Worm (Caenorhabditis elegans) whole organism, L2 larva: Measurements from ENCODE around the gene ric-3.

Experiments
- C34F6.9 ChIP-seq: fragments of 150-350 bp; optimal IDR thresholded peaks from 2 replicates; lab custom pipeline; 2014; ENCODE audit warnings: missing biosample characterization, missing genetic modification characterization
- F13H6.1 ChIP-seq: sonication (generic microtip); optimal IDR thresholded peaks from 2 replicates; lab custom pipeline; 2016; ENCODE audit warnings: missing genetic modification characterization, missing compliant biosample characterization
- R02D3.7 ChIP-seq: fragments of 150-350 bp; optimal IDR thresholded peaks from 2 replicates; lab custom pipeline; 2014; ENCODE audit warnings: missing biosample characterization, missing genetic modification characterization
- Y55F3AM.14 ChIP-seq: fragments of 200-800 bp; sonication (Bioruptor generic); optimal IDR thresholded peaks from 2 replicates; lab custom pipeline; 2018; ENCODE audit warnings: mild to moderate bottlenecking, missing genetic modification characterization, missing compliant biosample characterization
- ZK546.5 ChIP-seq: sonication (generic microtip); optimal IDR thresholded peaks from 2 replicates; lab custom pipeline; 2017; ENCODE audit warnings: missing biosample characterization, missing genetic modification characterization
- aly-2 ChIP-seq: fragments of 150-350 bp; optimal IDR thresholded peaks from 2 replicates; lab custom pipeline; 2014; ENCODE audit warnings: missing biosample characterization, missing genetic modification characterization
- ama-1 ChIP-seq: fragments of 150-350 bp; optimal IDR thresholded peaks from 2 replicates; lab custom pipeline; 2018; ENCODE audit warnings: inconsistent platforms
- blmp-1 ChIP-seq: sonication (generic microtip); optimal IDR thresholded peaks from 2 replicates; lab custom pipeline; 2017; ENCODE audit warnings: missing genetic modification characterization, mild to moderate bottlenecking, missing compliant biosample characterization, antibody characterized with exemption, moderate library complexity; ENCODE audit not compliant: insufficient read depth
- ceh-16 ChIP-seq: fragments of 150-350 bp; optimal IDR thresholded peaks from 2 replicates; lab custom pipeline; 2014; ENCODE audit warnings: missing biosample characterization, missing genetic modification characterization
- ceh-82 ChIP-seq: fragments of 150-350 bp; optimal IDR thresholded peaks from 2 replicates; lab custom pipeline; 2014; ENCODE audit warnings: missing biosample characterization, missing genetic modification characterization
- crh-2 ChIP-seq: sonication (generic microtip); optimal IDR thresholded peaks from 2 replicates; lab custom pipeline; 2017; ENCODE audit warnings: missing biosample characterization, missing genetic modification characterization
- dmd-4 ChIP-seq: sonication (generic microtip); optimal IDR thresholded peaks from 2 replicates; lab custom pipeline; 2017; ENCODE audit warnings: missing biosample characterization, missing genetic modification characterization
- elt-3 ChIP-seq: sonication (generic microtip); optimal IDR thresholded peaks from 2 replicates; lab custom pipeline; 2017; ENCODE audit warnings: missing biosample characterization, missing genetic modification characterization
- fos-1 ChIP-seq: fragments of 150-350 bp; optimal IDR thresholded peaks from 2 replicates; lab custom pipeline; 2014; ENCODE audit warnings: missing biosample characterization, missing genetic modification characterization
- gmeb-1 ChIP-seq: fragments of 150-350 bp; optimal IDR thresholded peaks from 2 replicates; lab custom pipeline; 2014; ENCODE audit warnings: missing biosample characterization, missing genetic modification characterization
- lin-11 ChIP-seq: fragments of 150-350 bp; sonication (generic microtip); optimal IDR thresholded peaks from 2 replicates; lab custom pipeline; 2014; ENCODE audit warnings: missing biosample characterization, missing genetic modification characterization, inconsistent platforms, mixed read lengths
- lin-13 ChIP-seq: fragments of 150-350 bp; optimal IDR thresholded peaks from 2 replicates; lab custom pipeline; 2014; ENCODE audit warnings: missing biosample characterization, missing genetic modification reagents, missing genetic modification characterization
- lin-39 ChIP-seq: fragments of 150-350 bp; optimal IDR thresholded peaks from 2 replicates; lab custom pipeline; 2014; ENCODE audit warnings: missing biosample characterization, missing genetic modification reagents, missing genetic modification characterization
- lsy-2 ChIP-seq, 2 experiments: fragments of 150-350 bp in 1 of 2; sonication (generic microtip) in 1 of 2; optimal IDR thresholded peaks; 2 replicates each; lab custom pipeline; 2014 to 2017; ENCODE audit warnings: missing biosample characterization in 2 of 2, missing genetic modification characterization in 2 of 2
- mab-5 ChIP-seq: fragments of 150-350 bp; optimal IDR thresholded peaks from 2 replicates; lab custom pipeline; 2014; ENCODE audit warnings: missing biosample characterization, missing genetic modification characterization
- mbf-1 ChIP-seq: sonication (generic microtip); optimal IDR thresholded peaks from 2 replicates; lab custom pipeline; 2017; ENCODE audit warnings: missing biosample characterization, missing genetic modification characterization
- mdl-1 ChIP-seq, 2 experiments: fragments of 150-350 bp in 1 of 2; sonication (generic microtip) in 1 of 2; optimal IDR thresholded peaks; 2 replicates each; lab custom pipeline; 2017; ENCODE audit warnings: missing biosample characterization in 2 of 2, missing genetic modification characterization in 2 of 2
- nhr-10 ChIP-seq: sonication (generic microtip); optimal IDR thresholded peaks from 2 replicates; lab custom pipeline; 2017; ENCODE audit warnings: missing biosample characterization, missing genetic modification characterization
- nhr-11 ChIP-seq: fragments of 150-350 bp; optimal IDR thresholded peaks from 2 replicates; lab custom pipeline; 2014; ENCODE audit warnings: missing biosample characterization, missing genetic modification characterization
- nhr-12 ChIP-seq: fragments of 150-350 bp; optimal IDR thresholded peaks from 2 replicates; lab custom pipeline; 2014; ENCODE audit warnings: missing biosample characterization, missing genetic modification characterization
- nhr-129 ChIP-seq: fragments of 150-350 bp; optimal IDR thresholded peaks from 2 replicates; lab custom pipeline; 2014; ENCODE audit warnings: missing biosample characterization, missing genetic modification characterization
- nhr-21 ChIP-seq: fragments of 150-350 bp; optimal IDR thresholded peaks from 2 replicates; lab custom pipeline; 2014; ENCODE audit warnings: missing biosample characterization, missing genetic modification characterization
- nhr-237 ChIP-seq: fragments of 150-350 bp; optimal IDR thresholded peaks from 2 replicates; lab custom pipeline; 2014; ENCODE audit warnings: missing biosample characterization, missing genetic modification characterization
- nhr-25 ChIP-seq: fragments of 150-350 bp; sonication (generic microtip); optimal IDR thresholded peaks from 3 replicates; lab custom pipeline; 2014; ENCODE audit warnings: missing biosample characterization, missing genetic modification characterization
- nhr-6 ChIP-seq: fragments of 150-350 bp; optimal IDR thresholded peaks from 2 replicates; lab custom pipeline; 2014; ENCODE audit warnings: missing biosample characterization, missing genetic modification characterization
- nhr-77 ChIP-seq: fragments of 150-350 bp; optimal IDR thresholded peaks from 2 replicates; lab custom pipeline; 2014; ENCODE audit warnings: missing biosample characterization, missing genetic modification characterization
- peb-1 ChIP-seq: fragments of 150-350 bp; optimal IDR thresholded peaks from 2 replicates; lab custom pipeline; 2014; ENCODE audit warnings: missing biosample characterization, missing genetic modification characterization
- sem-4 ChIP-seq: fragments of 150-350 bp; optimal IDR thresholded peaks from 2 replicates; lab custom pipeline; 2014; ENCODE audit warnings: missing biosample characterization, missing genetic modification reagents, missing genetic modification characterization
- skn-1 ChIP-seq: sonication (generic microtip); optimal IDR thresholded peaks from 2 replicates; lab custom pipeline; 2017; ENCODE audit warnings: missing biosample characterization, missing genetic modification characterization
- sma-3 ChIP-seq: sonication (generic microtip); optimal IDR thresholded peaks from 2 replicates; lab custom pipeline; 2016; ENCODE audit warnings: missing genetic modification reagents, missing genetic modification characterization, missing compliant biosample characterization
- sma-9 ChIP-seq, 2 experiments: fragments of 150-350 bp in 1 of 2; sonication (generic microtip) in 1 of 2; optimal IDR thresholded peaks; 2 replicates each; lab custom pipeline; 2014 to 2016; ENCODE audit warnings: missing genetic modification characterization in 2 of 2, mild to moderate bottlenecking in 1 of 2, missing biosample characterization in 1 of 2, missing compliant biosample characterization in 1 of 2, missing genetic modification reagents in 1 of 2, moderate library complexity in 1 of 2
- snpc-4 ChIP-seq: fragments of 150-350 bp; optimal IDR thresholded peaks from 2 replicates; lab custom pipeline; 2014; ENCODE audit warnings: missing biosample characterization, missing genetic modification characterization
- unc-39 ChIP-seq: fragments of 150-350 bp; optimal IDR thresholded peaks from 2 replicates; lab custom pipeline; 2014; ENCODE audit warnings: missing biosample characterization, missing genetic modification characterization
- unc-55 ChIP-seq: fragments of 150-350 bp; sonication (generic microtip); optimal IDR thresholded peaks from 3 replicates; lab custom pipeline; 2014; ENCODE audit warnings: missing biosample characterization, missing genetic modification reagents, missing genetic modification characterization
- unc-62 ChIP-seq: fragments of 150-350 bp; optimal IDR thresholded peaks from 2 replicates; lab custom pipeline; 2014; ENCODE audit warnings: missing biosample characterization, missing genetic modification reagents, missing genetic modification characterization
- zag-1 ChIP-seq: fragments of 150-350 bp; optimal IDR thresholded peaks from 2 replicates; lab custom pipeline; 2014; ENCODE audit warnings: missing biosample characterization, missing genetic modification characterization
- ztf-1 ChIP-seq: fragments of 200-800 bp; sonication (Bioruptor generic); conservative IDR thresholded peaks from 2 replicates; pipeline ENCODE4 v1.3.6; 2022; ENCODE audit warnings: missing genetic modification characterization, missing compliant biosample characterization
- ztf-11 ChIP-seq: sonication (generic microtip); optimal IDR thresholded peaks from 2 replicates; lab custom pipeline; 2017; ENCODE audit warnings: missing biosample characterization, missing genetic modification characterization
- ztf-4 ChIP-seq: fragments of 150-350 bp; optimal IDR thresholded peaks from 2 replicates; lab custom pipeline; 2014; ENCODE audit warnings: missing biosample characterization, missing genetic modification characterization

Gene ric-3

DNA sequence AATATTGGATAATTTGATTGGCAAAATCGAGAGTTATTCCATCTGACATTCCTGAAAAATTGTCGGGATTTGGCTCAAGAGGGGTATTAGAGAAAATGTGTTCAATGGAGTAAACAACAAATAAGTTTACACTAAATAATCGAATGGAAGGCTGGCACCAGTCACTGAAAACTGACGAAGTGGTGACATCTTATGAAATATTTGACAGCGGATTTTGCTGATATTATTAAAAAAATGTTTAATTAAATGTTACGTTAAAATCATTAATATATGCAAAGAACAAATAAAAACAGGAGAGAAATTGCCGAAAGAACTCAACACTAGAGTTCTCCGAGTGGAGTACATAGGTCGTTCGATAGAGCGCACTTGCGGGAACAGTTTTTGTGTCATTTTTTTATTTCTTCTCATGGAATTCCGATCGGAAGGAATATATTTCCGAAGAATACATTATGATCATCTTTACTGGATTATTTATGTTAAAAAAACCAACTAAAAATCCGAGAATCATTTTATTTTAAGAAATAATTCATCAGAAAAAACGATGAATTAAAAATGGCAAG is 32.5 kb upstream of the ric-3 start, which contains the start of gene tag-322:
TSS of gene tag-322 (minus strand) at position 51 of the 560 bp plus-strand sequence.
- TF ChIP-seq lin-13 (GFP tag; lab: Kevin White, UChicago) (peak; percentile 43), nhr-25 (tag; lab: Kevin White, UChicago) (peak; percentile 77), ztf-4 (tag; lab: Kevin White, UChicago) (peak; percentile 64), mab-5 (tag; lab: Kevin White, UChicago) (no peak), unc-55 (GFP tag; lab: Kevin White, UChicago) (peak; percentile 77), skn-1 (tag; lab: Kevin White, UChicago) (no peak), sma-9 (GFP tag; optimal IDR thresholded peaks at IDR 0.05; lab: Kevin White, UChicago) (peak; percentile 73), sma-9 (tag; optimal IDR thresholded peaks at IDR 0.05; lab: Kevin White, UChicago) (no peak), nhr-21 (peak; percentile 56), blmp-1 (peak; percentile 17), nhr-10 (tag; lab: Kevin White, UChicago) (no peak), mdl-1 (tag; optimal IDR thresholded peaks at IDR 0.05; lab: Kevin White, UChicago) (no peak), F13H6.1 (tag; lab: Kevin White, UChicago) (peak; percentile 74), crh-2 (tag; lab: Kevin White, UChicago) (peak; percentile 81), sma-3 (GFP tag; lab: Kevin White, UChicago) (peak; percentile 69), nhr-77 (tag; lab: Kevin White, UChicago) (peak; percentile 12), nhr-129 (tag; lab: Kevin White, UChicago) (peak; percentile 38), lsy-2 (tag; optimal IDR thresholded peaks at IDR 0.05; lab: Kevin White, UChicago) (peak; percentile 71 to 91), gmeb-1 (peak; percentile 61), nhr-6 (peak; percentile 47), ama-1 (no peak), fos-1 (tag; lab: Kevin White, UChicago) (peak; percentile 48), C34F6.9 (tag; lab: Kevin White, UChicago) (peak; percentile 72), sem-4 (tag; lab: Kevin White, UChicago) (peak; percentile 54)

DNA sequence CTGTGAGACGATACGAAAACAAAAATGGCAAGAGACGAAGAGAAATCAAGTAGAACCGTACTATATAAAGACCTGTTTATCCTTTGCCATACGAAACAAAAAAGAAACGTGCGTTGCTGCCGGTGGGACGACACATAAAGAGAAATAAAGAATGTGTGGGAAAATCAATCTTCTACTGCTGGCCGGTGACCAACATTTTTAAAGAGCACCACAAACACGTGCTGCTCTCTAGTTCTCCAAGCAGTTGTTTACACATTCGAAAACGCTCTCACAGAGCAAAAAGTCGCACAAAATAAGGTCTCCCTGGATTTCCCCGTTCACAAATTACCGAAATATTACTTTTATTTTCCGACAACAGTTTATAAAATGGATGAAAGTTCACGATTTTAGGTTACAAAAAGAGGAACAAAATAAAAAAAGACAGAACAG is 28.5 kb upstream of the ric-3 start, which contains the start of gene imp-3:
TSS of gene imp-3 (minus strand) at position 93 of the 429 bp plus-strand sequence.
- no peak for TF ChIP-seq aly-2 (tag; lab: Kevin White, UChicago)
- no peak for TF ChIP-seq sem-4 (tag; lab: Kevin White, UChicago)
- TF ChIP-seq lin-11, result no peak
- no peak for TF ChIP-seq nhr-77 (tag; lab: Kevin White, UChicago)
- TF ChIP-seq dmd-4 (tag; lab: Kevin White, UChicago), result no peak
- peak; percentile 69 for TF ChIP-seq crh-2 (tag; lab: Kevin White, UChicago)
- no peak for TF ChIP-seq ztf-1 (GFP tag; lab: Robert Waterston, UW)
- TF ChIP-seq ztf-4 (tag; lab: Kevin White, UChicago), result no peak
- no peak for TF ChIP-seq lin-39 (tag; lab: Kevin White, UChicago)
- TF ChIP-seq sma-3 (GFP tag; lab: Kevin White, UChicago), result peak; percentile 61
- no peak for TF ChIP-seq ceh-82 (tag; lab: Kevin White, UChicago)
- TF ChIP-seq elt-3 (tag; lab: Kevin White, UChicago), result no peak
- no peak for TF ChIP-seq snpc-4 (tag; lab: Kevin White, UChicago)
- peak; percentile 27 for TF ChIP-seq Y55F3AM.14 (GFP tag; lab: Kevin White, UChicago)
- TF ChIP-seq zag-1, result no peak
- TF ChIP-seq nhr-237 (tag; lab: Kevin White, UChicago), result no peak
- TF ChIP-seq lin-13 (GFP tag; lab: Kevin White, UChicago), result peak; percentile 54
- peak; percentile 57 for TF ChIP-seq F13H6.1 (tag; lab: Kevin White, UChicago)
- TF ChIP-seq R02D3.7 (tag; lab: Kevin White, UChicago), result no peak
- no peak for TF ChIP-seq nhr-11
- TF ChIP-seq nhr-6, result peak; percentile 32
- peak; percentile 26 for TF ChIP-seq sma-9 (GFP tag; optimal IDR thresholded peaks at IDR 0.05; lab: Kevin White, UChicago)
- no peak for TF ChIP-seq sma-9 (tag; optimal IDR thresholded peaks at IDR 0.05; lab: Kevin White, UChicago)
- no peak for TF ChIP-seq peb-1 (tag; lab: Kevin White, UChicago)
- TF ChIP-seq ceh-16 (tag; lab: Kevin White, UChicago), result no peak
- no peak for TF ChIP-seq skn-1 (tag; lab: Kevin White, UChicago)
- peak; percentile 65 for TF ChIP-seq nhr-25 (tag; lab: Kevin White, UChicago)
- TF ChIP-seq nhr-21, result peak; percentile 44
- peak; percentile 25 for TF ChIP-seq unc-55 (GFP tag; lab: Kevin White, UChicago)
- no peak for TF ChIP-seq ZK546.5 (tag; lab: Kevin White, UChicago)
- no peak for TF ChIP-seq unc-39 (tag; lab: Kevin White, UChicago)
- TF ChIP-seq ztf-11 (tag; lab: Kevin White, UChicago), result no peak
- TF ChIP-seq nhr-129 (tag; lab: Kevin White, UChicago), result peak; percentile 71
- TF ChIP-seq mdl-1 (tag; optimal IDR thresholded peaks at IDR 0.05; lab: Kevin White, UChicago), result peak; percentile 44 to 65
- TF ChIP-seq C34F6.9 (tag; lab: Kevin White, UChicago), result peak; percentile 22
- peak; percentile 4 for TF ChIP-seq mab-5 (tag; lab: Kevin White, UChicago)
- no peak for TF ChIP-seq nhr-12
- no peak for TF ChIP-seq unc-62 (GFP tag; lab: Kevin White, UChicago)
- peak in 1 of 2 experiments; percentile 73 for TF ChIP-seq lsy-2 (tag; optimal IDR thresholded peaks at IDR 0.05; lab: Kevin White, UChicago)
- peak; percentile 86 for TF ChIP-seq ama-1
- no peak for TF ChIP-seq mbf-1 (tag; lab: Kevin White, UChicago)
- TF ChIP-seq gmeb-1, result peak; percentile 61
- TF ChIP-seq, all 48 proteins: peak for 17
